Fruit fly (Drosophila melanogaster) S2 (cell line): ENCODE results near the gene CG31268.

Experiments
- CG8478 ChIP-seq: fragments of >200 bp; optimal IDR thresholded peaks from 2 replicates; lab custom pipeline; 2018
- CTCF ChIP-seq, 2 experiments: fragments of >200 bp; optimal IDR thresholded peaks; 2 replicates each; lab custom pipeline; 2018

DNA sequence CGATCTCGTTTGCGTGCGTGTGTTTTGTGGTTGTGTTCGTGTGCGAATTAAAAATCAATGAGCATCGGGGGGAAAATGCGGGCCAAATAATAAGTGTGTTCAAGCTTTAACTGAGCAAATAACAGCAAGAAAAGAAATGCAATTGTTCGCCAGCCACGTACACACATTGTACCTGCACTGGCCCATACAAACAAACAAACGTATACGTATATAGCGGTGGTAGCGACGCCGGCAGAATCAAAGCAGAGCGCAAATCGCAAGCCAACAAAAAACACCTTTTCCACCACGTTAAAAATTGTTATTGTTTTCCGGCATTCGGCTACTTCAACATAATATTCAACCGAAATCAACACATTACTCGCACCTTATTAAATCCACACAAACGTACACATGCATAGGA is 22.9 kb downstream of the CG31268 start:
- TF ChIP-seq CG8478, result no peak
- TF ChIP-seq CTCF (optimal IDR thresholded peaks at IDR 0.05; lab: Kevin White, UChicago), result no peak
